Worm (Caenorhabditis elegans) whole organism, late embryonic: ENCODE results near the gene cdk-1.

Source experiments
- ama-1 ChIP-seq: fragments of 150-350 bp; optimal IDR thresholded peaks from 2 replicates; lab custom pipeline; 2014
- ceh-48 ChIP-seq: sonication (generic microtip); optimal IDR thresholded peaks from 2 replicates; lab custom pipeline; 2016; ENCODE audit warnings: missing genetic modification characterization, inconsistent platforms, missing compliant biosample characterization
- fkh-10 ChIP-seq: fragments of 150-350 bp; optimal IDR thresholded peaks from 2 replicates; lab custom pipeline; 2014; ENCODE audit warnings: missing biosample characterization, missing genetic modification reagents, missing genetic modification characterization
- npax-4 ChIP-seq: sonication (generic microtip); optimal IDR thresholded peaks from 2 replicates; lab custom pipeline; 2016; ENCODE audit warnings: missing genetic modification characterization, missing compliant biosample characterization
- pat-9 ChIP-seq: fragments of 200-800 bp; sonication (Bioruptor generic); optimal IDR thresholded peaks from 2 replicates; lab custom pipeline; 2018; ENCODE audit warnings: mild to moderate bottlenecking, missing genetic modification characterization, moderate library complexity, missing compliant biosample characterization
- pha-4 ChIP-seq: fragments of 150-350 bp; optimal IDR thresholded peaks from 2 replicates; lab custom pipeline; 2018; ENCODE audit warnings: missing biosample characterization, missing genetic modification reagents, missing genetic modification characterization
- pqm-1 ChIP-seq: sonication (generic microtip); optimal IDR thresholded peaks from 2 replicates; lab custom pipeline; 2016; ENCODE audit warnings: missing genetic modification characterization, missing compliant biosample characterization
- rnt-1 ChIP-seq: sonication (generic microtip); optimal IDR thresholded peaks from 2 replicates; lab custom pipeline; 2016; ENCODE audit warnings: missing genetic modification characterization, missing compliant biosample characterization
- tbx-2 ChIP-seq: sonication (generic microtip); optimal IDR thresholded peaks from 2 replicates; lab custom pipeline; 2016; ENCODE audit warnings: missing genetic modification characterization, missing compliant biosample characterization
- unc-3 ChIP-seq, 2 experiments: fragments of 200-800 bp in 1 of 2; sonication (Bioruptor generic) in 1 of 2; sonication (generic microtip) in 1 of 2; conservative IDR thresholded peaks in 1 of 2; optimal IDR thresholded peaks in 1 of 2; 2 replicates each; pipeline versions ENCODE4 v1.3.6 to Lab custom; 2016 to 2022; ENCODE audit warnings: missing compliant biosample characterization in 2 of 2, missing genetic modification characterization in 2 of 2, missing genetic modification reagents in 1 of 2
- unc-55 ChIP-seq: sonication (generic microtip); optimal IDR thresholded peaks from 2 replicates; lab custom pipeline; 2017; ENCODE audit warnings: missing biosample characterization, missing genetic modification reagents, missing genetic modification characterization

- TF ChIP-seq pqm-1 (tag; lab: Kevin White, UChicago) (no peak), fkh-10 (GFP tag; lab: Kevin White, UChicago) (no peak), ama-1 (no peak), tbx-2 (tag; lab: Kevin White, UChicago) (no peak), pha-4 (tag; lab: Kevin White, UChicago) (no peak), ceh-48 (tag; lab: Kevin White, UChicago) (no peak), unc-55 (GFP tag; lab: Kevin White, UChicago) (no peak), rnt-1 (no peak), npax-4 (no peak), pat-9 (tag; lab: Kevin White, UChicago) (no peak), unc-3 (GFP tag; conservative IDR thresholded peaks at IDR 0.05; lab: Robert Waterston, UW) (no peak), unc-3 (tag; optimal IDR thresholded peaks at IDR 0.05; lab: Kevin White, UChicago) (no peak)
These were observed 33.4 kb upstream of the cdk-1 start, which contains the start of gene ncx-6 for ce11 chrIII:9713862-9714261.
